Worm (Caenorhabditis elegans) whole organism, L3 larva: ENCODE results near the gene C06B8.7.

Source experiments
- aly-2 ChIP-seq: fragments of 150-350 bp; optimal IDR thresholded peaks from 2 replicates; lab custom pipeline; 2014; ENCODE audit warnings: missing biosample characterization, missing genetic modification characterization
- ama-1 ChIP-seq: fragments of 150-350 bp; optimal IDR thresholded peaks from 2 replicates; lab custom pipeline; 2018
- egl-27 ChIP-seq: sonication (generic microtip); optimal IDR thresholded peaks from 4 replicates; lab custom pipeline; 2017; ENCODE audit warnings: missing biosample characterization, missing genetic modification reagents, missing genetic modification characterization
- elt-2 ChIP-seq: sonication (generic microtip); optimal IDR thresholded peaks from 2 replicates; lab custom pipeline; 2016; ENCODE audit warnings: missing genetic modification reagents, mild to moderate bottlenecking, missing genetic modification characterization, missing compliant biosample characterization
- hmg-11 ChIP-seq: sonication (generic microtip); optimal IDR thresholded peaks from 2 replicates; lab custom pipeline; 2016; ENCODE audit warnings: missing genetic modification characterization, missing compliant biosample characterization
- jun-1 ChIP-seq: fragments of 150-350 bp; optimal IDR thresholded peaks from 2 replicates; lab custom pipeline; 2014; ENCODE audit warnings: missing biosample characterization, missing genetic modification reagents, missing genetic modification characterization
- mdl-1 ChIP-seq: fragments of 150-350 bp; optimal IDR thresholded peaks from 2 replicates; lab custom pipeline; 2014; ENCODE audit warnings: missing biosample characterization, missing genetic modification characterization
- nhr-11 ChIP-seq: fragments of 150-350 bp; optimal IDR thresholded peaks from 2 replicates; lab custom pipeline; 2014; ENCODE audit warnings: missing biosample characterization, missing genetic modification characterization
- nhr-237 ChIP-seq: fragments of 150-350 bp; optimal IDR thresholded peaks from 2 replicates; lab custom pipeline; 2014; ENCODE audit warnings: missing biosample characterization, missing genetic modification characterization
- pqm-1 ChIP-seq: fragments of 150-350 bp; optimal IDR thresholded peaks from 2 replicates; lab custom pipeline; 2017; ENCODE audit warnings: missing biosample characterization, missing genetic modification characterization, inconsistent platforms
- zag-1 ChIP-seq: fragments of 150-350 bp; optimal IDR thresholded peaks from 2 replicates; lab custom pipeline; 2014; ENCODE audit warnings: missing biosample characterization, missing genetic modification characterization

DNA sequence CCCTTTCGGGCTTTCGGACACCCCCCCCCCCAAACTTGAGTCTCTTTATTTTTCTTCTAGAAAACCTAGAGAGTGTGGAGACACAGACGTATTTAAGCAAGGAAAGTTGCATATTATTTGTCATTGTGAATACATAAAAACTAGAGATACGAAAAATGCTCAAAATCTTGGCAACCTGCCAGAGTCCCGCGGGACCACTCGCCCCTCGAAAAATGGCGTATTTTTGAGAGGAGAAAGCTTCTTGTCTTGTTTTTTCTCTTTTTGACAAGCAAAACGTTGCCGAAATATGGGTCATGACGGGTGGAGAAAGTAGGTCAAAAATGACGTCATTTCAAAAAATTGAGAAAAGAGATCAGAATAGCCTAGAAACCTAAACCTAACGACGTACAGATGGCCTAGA, 21.9 kb downstream of the C06B8.7 start:
- TF ChIP-seq egl-27 (tag; lab: Kevin White, UChicago): no peak
- no peak for TF ChIP-seq pqm-1 (tag; lab: Kevin White, UChicago)
- no peak for TF ChIP-seq hmg-11 (tag; lab: Kevin White, UChicago)
- TF ChIP-seq nhr-11 (tag; lab: Kevin White, UChicago): no peak
- no peak for TF ChIP-seq jun-1
- TF ChIP-seq mdl-1 (tag; lab: Kevin White, UChicago): no peak
- TF ChIP-seq zag-1: no peak
- no peak for TF ChIP-seq nhr-237 (tag; lab: Kevin White, UChicago)
- TF ChIP-seq ama-1 (lab: Kevin White, UChicago): no peak
- no peak for TF ChIP-seq elt-2 (tag; lab: Kevin White, UChicago)
- no peak for TF ChIP-seq aly-2 (tag; lab: Kevin White, UChicago)
